Worm (Caenorhabditis elegans): ENCODE results near the gene tag-51.

Gene tag-51

ce11 chrIII:835713-836278 lies 18.2 kb upstream of the tag-51 start (continued):
- TF ChIP-seq mep-1 (tag; optimal IDR thresholded peaks at IDR 0.05) (peak; percentile 94), nhr-111 (GFP tag; optimal IDR thresholded peaks at IDR 0.05) (peak; percentile 99), pha-4 (GFP tag; IDR thresholded peaks at IDR 0.05) (peak; percentile 95), pha-4 (tag; optimal IDR thresholded peaks at IDR 0.05) (no peak), nhr-48 (tag; optimal IDR thresholded peaks at IDR 0.05) (peak; percentile 72), ama-1 (optimal IDR thresholded peaks at IDR 0.05) (peak; percentile 98), Y75B8A.6 (GFP tag; IDR thresholded peaks at IDR 0.05) (peak; percentile 99), lin-13 (GFP tag; optimal IDR thresholded peaks at IDR 0.05) (peak; percentile 49), ctbp-1 (GFP tag; IDR thresholded peaks at IDR 0.05) (peak; percentile 91), nhr-10 (tag; optimal IDR thresholded peaks at IDR 0.05) (peak; percentile 93), nhr-6 (tag; optimal IDR thresholded peaks at IDR 0.05) (no peak), F10B5.3 (tag; optimal IDR thresholded peaks at IDR 0.05) (peak; percentile 16), dmd-8 (GFP tag; IDR thresholded peaks at IDR 0.05) (peak; percentile 90), F37D6.2 (tag; optimal IDR thresholded peaks at IDR 0.05) (peak; percentile 40), saeg-2 (GFP tag; IDR thresholded peaks at IDR 0.05) (peak; percentile 88), arid-1 (GFP tag; conservative IDR thresholded peaks at IDR 0.05) (peak; percentile 98), daf-12 (tag; optimal IDR thresholded peaks at IDR 0.05) (no peak), skn-1 (tag; optimal IDR thresholded peaks at IDR 0.05) (peak; percentile 20), fos-1 (tag; optimal IDR thresholded peaks at IDR 0.05) (peak; percentile 82), lin-39 (tag; optimal IDR thresholded peaks at IDR 0.05) (no peak), zip-2 (tag; optimal IDR thresholded peaks at IDR 0.05) (no peak), F49E8.2 (tag; optimal IDR thresholded peaks at IDR 0.05; ENCODE audit: borderline replicate concordance) (no peak), tra-1 (GFP tag; IDR thresholded peaks at IDR 0.05) (peak; percentile 93), ZK337.2 (GFP tag; IDR thresholded peaks at IDR 0.05) (peak; percentile 73), rbr-2 (tag; optimal IDR thresholded peaks at IDR 0.05) (peak; percentile 47), D1046.2 (GFP tag; IDR thresholded peaks at IDR 0.05) (peak; percentile 91), aha-1 (tag) (peak; percentile 99), nhr-41 (GFP tag; IDR thresholded peaks at IDR 0.05) (peak; percentile 96), duxl-1 (tag; optimal IDR thresholded peaks at IDR 0.05; ENCODE audit: poor library complexity) (peak; percentile 94), set-16 (GFP tag; IDR thresholded peaks at IDR 0.05) (peak; percentile 60), sdz-12 (GFP tag; optimal IDR thresholded peaks at IDR 0.05) (peak; percentile 99), spr-1 (tag; optimal IDR thresholded peaks at IDR 0.05) (peak; percentile 58), mdt-29 (GFP tag; IDR thresholded peaks at IDR 0.05) (peak; percentile 93), zfp-2 (tag; optimal IDR thresholded peaks at IDR 0.05) (peak; percentile 39), snpc-4 (tag; optimal IDR thresholded peaks at IDR 0.05) (no peak), nhr-77 (tag; optimal IDR thresholded peaks at IDR 0.05) (peak; percentile 98), lim-7 (GFP tag; IDR thresholded peaks at IDR 0.05) (peak; percentile 95), aly-2 (tag; optimal IDR thresholded peaks at IDR 0.05) (no peak), R02D3.7 (tag; optimal IDR thresholded peaks at IDR 0.05) (no peak), Y5F2A.4 (GFP tag; optimal IDR thresholded peaks at IDR 0.05) (peak; percentile 91), daf-8 (GFP tag; IDR thresholded peaks at IDR 0.05) (no peak; the same call in 1 of the 2 replicates), hmg-1.1 (GFP tag; IDR thresholded peaks at IDR 0.05) (peak; percentile 80), T20F7.1 (GFP tag; optimal IDR thresholded peaks at IDR 0.05) (peak; percentile 77), spr-3 (GFP tag; optimal IDR thresholded peaks at IDR 0.05) (peak; percentile 88), unc-39 (tag; optimal IDR thresholded peaks at IDR 0.05) (no peak), zfp-3 (GFP tag; conservative IDR thresholded peaks at IDR 0.05) (peak; percentile 99), ceh-82 (tag; optimal IDR thresholded peaks at IDR 0.05) (no peak), daf-19 (GFP tag; conservative IDR thresholded peaks at IDR 0.05) (0 out of 2 replicates have a peak, but pooled peaks have one; percentile 79), T26A8.4 (GFP tag; IDR thresholded peaks at IDR 0.05) (peak; percentile 98), nhr-25 (tag; optimal IDR thresholded peaks at IDR 0.05; ENCODE audit: borderline replicate concordance, insufficient read depth) (peak; percentile 84), ZK546.5 (tag; optimal IDR thresholded peaks at IDR 0.05) (peak in 1 of 2 experiments; percentile 45), ces-1 (GFP tag; optimal IDR thresholded peaks at IDR 0.05) (no peak)
